Worm (Caenorhabditis elegans): ENCODE results near the gene W06D11.1.
"Not testable (repeated sequence)": the region's sequence is repeated elsewhere in the genome, so short reads cannot be mapped to it uniquely, and the experiment has no call there.

The W06D11.1 gene

DNA sequence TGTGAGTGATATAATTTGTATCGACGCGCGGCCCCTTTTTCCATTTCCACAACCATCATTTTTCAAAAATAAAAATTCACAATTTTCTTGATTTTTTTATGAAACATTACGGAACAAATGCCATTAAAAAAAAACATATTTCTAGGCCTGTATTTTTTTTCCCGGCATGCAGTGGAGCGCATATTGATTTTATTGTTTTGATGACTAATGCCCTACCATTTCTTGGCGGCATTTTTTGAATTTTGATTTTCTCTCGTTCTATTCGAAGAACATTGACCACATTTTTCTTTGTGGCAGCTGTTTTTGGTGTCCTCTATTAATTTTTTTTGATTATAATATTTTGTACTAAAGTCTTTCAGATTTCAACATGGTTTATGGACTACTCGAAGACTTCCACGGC is 4.0 kb downstream of the W06D11.1 start, which contains the start of gene W06D11.3:
Gene W06D11.3 (plus strand): TSS at position 360 of the 400 bp plus-strand sequence.
- TF ChIP-seq aly-2 (tag; optimal IDR thresholded peaks at IDR 0.05) = no peak
- no peak for TF ChIP-seq nhr-25 (tag; optimal IDR thresholded peaks at IDR 0.05)

ce11 chrX:12299834-12300233 is 5.5 kb downstream of the W06D11.1 start, which contains the start of gene W06D11.5:
Gene W06D11.5, plus strand, starts transcription at chrX:12300134.
- no peak for TF ChIP-seq mdl-1 (tag; optimal IDR thresholded peaks at IDR 0.05)
- no peak for TF ChIP-seq nfya-1 (tag; optimal IDR thresholded peaks at IDR 0.05; ENCODE audit: insufficient read depth)
- no peak for TF ChIP-seq snpc-4 (tag; optimal IDR thresholded peaks at IDR 0.05)
- TF ChIP-seq nhr-76 (tag; optimal IDR thresholded peaks at IDR 0.05) = no peak
- no peak for TF ChIP-seq elt-2 (tag; optimal IDR thresholded peaks at IDR 0.05)
- no peak for TF ChIP-seq aly-2 (tag; optimal IDR thresholded peaks at IDR 0.05)
- no peak for TF ChIP-seq lin-39 (tag; optimal IDR thresholded peaks at IDR 0.05)
- TF ChIP-seq nhr-67 (tag; optimal IDR thresholded peaks at IDR 0.05) = no peak
- TF ChIP-seq zag-1 (tag; optimal IDR thresholded peaks at IDR 0.05) = no peak
- no peak for TF ChIP-seq nhr-11 (tag; optimal IDR thresholded peaks at IDR 0.05)
- TF ChIP-seq daf-12 (tag; optimal IDR thresholded peaks at IDR 0.05) = no peak
- no peak for TF ChIP-seq pqm-1 (tag; optimal IDR thresholded peaks at IDR 0.05)
- TF ChIP-seq fos-1 (tag; optimal IDR thresholded peaks at IDR 0.05) = no peak
- no peak for TF ChIP-seq ceh-28 (tag; optimal IDR thresholded peaks at IDR 0.05)
- no peak for TF ChIP-seq ceh-9 (tag; optimal IDR thresholded peaks at IDR 0.05)

DNA sequence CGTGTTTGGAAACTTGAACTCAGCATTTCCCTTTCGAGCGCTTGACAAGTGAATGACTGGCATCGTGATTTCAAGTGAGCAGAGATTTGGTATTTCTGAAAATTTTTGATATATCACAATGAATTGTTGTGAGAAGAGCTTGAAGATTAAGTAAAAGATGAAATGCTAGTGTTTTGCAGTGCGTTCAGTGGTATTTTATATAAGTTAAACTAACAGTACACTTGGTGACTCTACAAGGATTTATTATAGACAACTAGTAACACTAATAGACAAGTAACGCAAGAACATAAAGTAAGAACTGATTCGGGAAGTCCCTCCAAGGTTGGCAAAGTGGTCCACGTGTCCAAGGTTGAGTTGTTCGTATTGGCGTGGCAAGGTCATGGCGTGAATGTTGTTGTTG is 8.4 kb downstream of the W06D11.1 start, which contains the start of gene dot-1.3:
Gene dot-1.3 (minus strand): TSS at position 101 of the 400 bp plus-strand sequence.
- not testable (repeated sequence) for TF ChIP-seq jun-1, ceh-9, skn-1 (tag; optimal IDR thresholded peaks at IDR 0.05)

- no peak for TF ChIP-seq nhr-25 (tag; optimal IDR thresholded peaks at IDR 0.05)
- no peak for TF ChIP-seq sea-2 (GFP tag; optimal IDR thresholded peaks at IDR 0.05)
Observed at ce11 chrX:12304231-12304630, 9.9 kb downstream of the W06D11.1 start.

ce11 chrX:12306565-12306964 is 12.2 kb downstream of the W06D11.1 start, which contains the start of gene phf-32:
Gene phf-32, plus strand, starts transcription at chrX:12306865.
- TF ChIP-seq fkh-2 (tag; optimal IDR thresholded peaks at IDR 0.05) (no peak), ztf-11 (tag; optimal IDR thresholded peaks at IDR 0.05) (no peak), skn-1 (tag; optimal IDR thresholded peaks at IDR 0.05) (no peak)

DNA sequence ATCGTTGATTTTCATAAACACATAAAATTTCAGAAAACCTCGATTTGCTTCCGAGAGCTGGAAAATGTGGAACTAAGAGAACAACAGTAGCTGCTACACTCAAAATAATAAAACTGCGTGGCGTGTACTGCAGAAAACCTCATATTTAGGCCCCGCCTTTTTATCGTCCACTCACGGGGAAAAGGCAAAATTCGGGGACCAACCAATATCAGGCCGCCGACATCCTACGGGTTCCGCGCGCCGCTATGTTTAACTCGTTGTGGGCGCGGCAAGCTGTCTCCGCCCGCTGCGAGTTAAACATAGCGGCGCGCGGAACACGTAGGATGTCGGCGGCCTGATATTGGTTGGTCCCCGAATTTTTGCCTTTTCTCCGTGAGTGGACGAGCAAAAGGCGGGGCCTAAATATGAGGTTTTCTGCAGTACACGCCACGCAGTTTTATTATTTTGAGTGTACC is 13.7 kb downstream of the W06D11.1 start, which contains the start of gene F17A2.16:
Gene F17A2.16 (plus strand): TSS at position 405 of the 455 bp plus-strand sequence.
- TF ChIP-seq ceh-16, unc-39, ceh-9 (tag; optimal IDR thresholded peaks at IDR 0.05): not testable (repeated sequence)

- no peak for TF ChIP-seq egl-27 (tag; optimal IDR thresholded peaks at IDR 0.05)
Observed at ce11 chrX:12313779-12314178, 19.4 kb downstream of the W06D11.1 start.

DNA sequence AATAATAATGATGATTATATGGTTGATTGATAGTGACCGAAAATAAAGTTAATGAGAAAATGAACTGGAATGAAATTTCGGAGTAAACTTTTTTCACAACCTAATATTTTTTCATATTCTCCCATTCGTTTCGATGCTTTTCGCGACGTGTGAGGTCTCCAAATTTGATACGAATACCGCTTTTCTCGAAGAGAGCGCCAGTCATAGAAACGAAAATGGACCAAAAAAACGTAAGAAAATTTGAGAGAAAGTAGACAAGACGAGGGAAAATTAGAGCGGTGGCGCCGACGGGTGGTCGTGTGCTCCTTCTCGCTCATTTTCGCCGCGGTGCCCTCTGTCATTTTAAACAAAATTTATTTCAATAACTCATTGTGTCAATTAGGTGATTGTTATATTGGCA is 20.0 kb downstream of the W06D11.1 start:
- TF ChIP-seq egl-27 (tag; optimal IDR thresholded peaks at IDR 0.05) (no peak), pha-4 (tag; optimal IDR thresholded peaks at IDR 0.05) (no peak), daf-12 (tag; optimal IDR thresholded peaks at IDR 0.05) (no peak), skn-1 (tag; optimal IDR thresholded peaks at IDR 0.05) (no peak), ztf-4 (tag; optimal IDR thresholded peaks at IDR 0.05) (no peak), sea-2 (GFP tag; optimal IDR thresholded peaks at IDR 0.05) (no peak), elt-3 (tag; optimal IDR thresholded peaks at IDR 0.05) (no peak), ZK546.5 (tag; optimal IDR thresholded peaks at IDR 0.05) (no peak), tbx-2 (tag; optimal IDR thresholded peaks at IDR 0.05) (no peak), unc-39 (tag; optimal IDR thresholded peaks at IDR 0.05) (no peak), fkh-2 (tag; optimal IDR thresholded peaks at IDR 0.05) (no peak), lin-39 (tag; optimal IDR thresholded peaks at IDR 0.05) (no peak), R02D3.7 (tag; optimal IDR thresholded peaks at IDR 0.05) (no peak), ceh-28 (tag; optimal IDR thresholded peaks at IDR 0.05) (no peak), jun-1 (tag; optimal IDR thresholded peaks at IDR 0.05) (no peak)
